Worm (Caenorhabditis elegans): ENCODE measurements around the gene ceh-92.

- TF ChIP-seq unc-62 (GFP tag; optimal IDR thresholded peaks at IDR 0.05) (no peak), unc-39 (tag; optimal IDR thresholded peaks at IDR 0.05) (no peak), nhr-129 (tag; optimal IDR thresholded peaks at IDR 0.05) (no peak), egl-27 (tag; optimal IDR thresholded peaks at IDR 0.05) (no peak), zag-1 (tag; optimal IDR thresholded peaks at IDR 0.05) (no peak), nhr-25 (tag; optimal IDR thresholded peaks at IDR 0.05) (no peak)
Measured at ce11 chrIII:11616446-11616845, 35.0 kb downstream of the ceh-92 start, which contains the start of gene ceh-91.

All from whole organism, L2 larva.